Worm (Caenorhabditis elegans) whole organism, L1 larva: ENCODE data around the gene nac-3.

Experiments
- C16A3.4 ChIP-seq: fragments of 150-350 bp; optimal IDR thresholded peaks from 2 replicates; lab custom pipeline; 2014; ENCODE audit warnings: missing biosample characterization, missing genetic modification characterization
- F16B12.6 ChIP-seq: fragments of 150-350 bp; optimal IDR thresholded peaks from 2 replicates; lab custom pipeline; 2014; ENCODE audit warnings: missing biosample characterization, missing genetic modification characterization
- aha-1 ChIP-seq: fragments of 150-350 bp; optimal IDR thresholded peaks from 2 replicates; lab custom pipeline; 2014; ENCODE audit warnings: missing biosample characterization, missing genetic modification characterization
- alr-1 ChIP-seq: fragments of 200-800 bp; sonication (Bioruptor generic); optimal IDR thresholded peaks from 2 replicates; lab custom pipeline; 2018; ENCODE audit warnings: borderline replicate concordance, mild to moderate bottlenecking, missing genetic modification characterization, missing compliant biosample characterization
- blmp-1 ChIP-seq: fragments of 150-350 bp; optimal IDR thresholded peaks from 2 replicates; lab custom pipeline; 2014; ENCODE audit warnings: missing biosample characterization, missing genetic modification characterization
- ceh-63 ChIP-seq: fragments of 200-800 bp; sonication (Bioruptor generic); optimal IDR thresholded peaks from 2 replicates; lab custom pipeline; 2018; ENCODE audit warnings: mild to moderate bottlenecking, missing genetic modification characterization, missing compliant biosample characterization
- ces-1 ChIP-seq: fragments of 150-350 bp; optimal IDR thresholded peaks from 2 replicates; lab custom pipeline; 2014; ENCODE audit warnings: missing biosample characterization, missing genetic modification reagents, missing genetic modification characterization
- egl-27 ChIP-seq, 2 experiments: fragments of 150-350 bp in 1 of 2; sonication (generic microtip); optimal IDR thresholded peaks; 3 replicates each; lab custom pipeline; 2017 to 2018; ENCODE audit warnings: missing biosample characterization in 2 of 2, missing genetic modification characterization in 2 of 2, missing genetic modification reagents in 2 of 2
- elt-3 ChIP-seq, 6 experiments: fragments of 150-350 bp in 1 of 6; sonication (generic microtip); optimal IDR thresholded peaks; 2 replicates each; lab custom pipeline; 2017 to 2018; ENCODE audit warnings: missing biosample characterization in 6 of 6, missing genetic modification characterization in 6 of 6, inconsistent platforms in 1 of 6
- hlh-4 ChIP-seq: sonication (generic microtip); optimal IDR thresholded peaks from 2 replicates; lab custom pipeline; 2016; ENCODE audit warnings: mild to moderate bottlenecking, missing genetic modification characterization, missing compliant biosample characterization
- hpl-2 ChIP-seq: fragments of 150-350 bp; optimal IDR thresholded peaks from 2 replicates; lab custom pipeline; 2014; ENCODE audit warnings: missing biosample characterization, missing genetic modification reagents, missing genetic modification characterization
- jun-1 ChIP-seq: fragments of 150-350 bp; optimal IDR thresholded peaks from 2 replicates; lab custom pipeline; 2014; ENCODE audit warnings: missing biosample characterization, missing genetic modification reagents, missing genetic modification characterization
- lin-13 ChIP-seq: fragments of 150-350 bp; optimal IDR thresholded peaks from 2 replicates; lab custom pipeline; 2014; ENCODE audit warnings: missing biosample characterization, missing genetic modification reagents, missing genetic modification characterization
- lin-14 ChIP-seq: fragments of 200-800 bp; sonication (Bioruptor generic); optimal IDR thresholded peaks from 2 replicates; lab custom pipeline; 2018; ENCODE audit warnings: mild to moderate bottlenecking, missing genetic modification characterization, moderate library complexity, missing compliant biosample characterization
- lsy-2 ChIP-seq, 2 experiments: fragments of 150-350 bp; optimal IDR thresholded peaks; 2 replicates each; lab custom pipeline; 2014; ENCODE audit warnings: missing biosample characterization in 2 of 2, missing genetic modification characterization in 2 of 2
- mab-9 ChIP-seq: fragments of 200-800 bp; sonication (Bioruptor generic); IDR thresholded peaks from 2 replicates; pipeline ENCODE4 v1.3.6; 2022; ENCODE audit warnings: missing genetic modification reagents, missing genetic modification characterization, missing compliant biosample characterization
- nhr-11 ChIP-seq: fragments of 150-350 bp; optimal IDR thresholded peaks from 2 replicates; lab custom pipeline; 2014; ENCODE audit warnings: missing biosample characterization, missing genetic modification characterization
- nhr-19 ChIP-seq: fragments of 200-800 bp; sonication (Bioruptor generic); conservative IDR thresholded peaks from 2 replicates; pipeline ENCODE4 v1.3.6; 2022; ENCODE audit warnings: missing genetic modification characterization, missing compliant biosample characterization
- nhr-20 ChIP-seq: sonication (generic microtip); optimal IDR thresholded peaks from 2 replicates; lab custom pipeline; 2016; ENCODE audit warnings: mild to moderate bottlenecking, missing genetic modification characterization, missing compliant biosample characterization
- nhr-28 ChIP-seq: fragments of 150-350 bp; optimal IDR thresholded peaks from 2 replicates; lab custom pipeline; 2014; ENCODE audit warnings: missing biosample characterization, missing genetic modification characterization
- nhr-71 ChIP-seq: sonication (generic microtip); optimal IDR thresholded peaks from 2 replicates; lab custom pipeline; 2016; ENCODE audit warnings: mild to moderate bottlenecking, missing genetic modification characterization, moderate library complexity, missing compliant biosample characterization
- nhr-76 ChIP-seq: sonication (generic microtip); optimal IDR thresholded peaks from 2 replicates; lab custom pipeline; 2017; ENCODE audit warnings: missing biosample characterization, missing genetic modification characterization
- nhr-84 ChIP-seq: sonication (generic microtip); optimal IDR thresholded peaks from 2 replicates; lab custom pipeline; 2017; ENCODE audit warnings: missing biosample characterization, missing genetic modification characterization
- nhr-85 ChIP-seq: sonication (generic microtip); peaks from one replicate; lab custom pipeline; 2016; ENCODE audit warnings: missing genetic modification characterization, inconsistent platforms, missing compliant biosample characterization
- pag-3 ChIP-seq: sonication (generic microtip); optimal IDR thresholded peaks from 2 replicates; lab custom pipeline; 2017; ENCODE audit warnings: missing genetic modification characterization, mild to moderate bottlenecking, missing compliant biosample characterization, antibody characterized with exemption, borderline replicate concordance; ENCODE audit not compliant: insufficient read depth
- pqm-1 ChIP-seq: sonication (generic microtip); optimal IDR thresholded peaks from 3 replicates; lab custom pipeline; 2017; ENCODE audit warnings: missing biosample characterization, missing genetic modification characterization
- rnt-1 ChIP-seq: sonication (generic microtip); optimal IDR thresholded peaks from 2 replicates; lab custom pipeline; 2016; ENCODE audit warnings: mild to moderate bottlenecking, missing genetic modification characterization, moderate library complexity, missing compliant biosample characterization
- skn-1 ChIP-seq: fragments of 150-350 bp; optimal IDR thresholded peaks from 2 replicates; lab custom pipeline; 2014; ENCODE audit warnings: missing biosample characterization, missing genetic modification characterization
- snu-23 ChIP-seq: sonication (generic microtip); optimal IDR thresholded peaks from 2 replicates; lab custom pipeline; 2016; ENCODE audit warnings: missing genetic modification characterization, missing compliant biosample characterization
- tbx-2 ChIP-seq: sonication (generic microtip); optimal IDR thresholded peaks from 2 replicates; lab custom pipeline; 2016; ENCODE audit warnings: missing genetic modification characterization, missing compliant biosample characterization
- tlp-1 ChIP-seq: fragments of 150-350 bp; optimal IDR thresholded peaks from 2 replicates; lab custom pipeline; 2014; ENCODE audit warnings: missing biosample characterization, missing genetic modification characterization
- unc-130 ChIP-seq: fragments of 150-350 bp; optimal IDR thresholded peaks from 2 replicates; lab custom pipeline; 2017; ENCODE audit warnings: missing biosample characterization, missing genetic modification characterization, inconsistent platforms
- unc-30 ChIP-seq: sonication (generic microtip); optimal IDR thresholded peaks from 2 replicates; lab custom pipeline; 2017; ENCODE audit warnings: missing biosample characterization, missing genetic modification characterization
- unc-62 ChIP-seq: fragments of 150-350 bp; optimal IDR thresholded peaks from 2 replicates; lab custom pipeline; 2014; ENCODE audit warnings: missing biosample characterization, missing genetic modification reagents, missing genetic modification characterization
- vab-15 ChIP-seq: sonication (generic microtip); optimal IDR thresholded peaks from 2 replicates; lab custom pipeline; 2017; ENCODE audit warnings: missing genotype, mild to moderate bottlenecking, missing genetic modification characterization, missing compliant biosample characterization
- ztf-11 ChIP-seq, 2 experiments: sonication (generic microtip); optimal IDR thresholded peaks; 2 replicates each; lab custom pipeline; 2016 to 2017; ENCODE audit warnings: missing genetic modification characterization in 2 of 2, missing biosample characterization in 1 of 2, missing compliant biosample characterization in 1 of 2
- ztf-4 ChIP-seq: fragments of 150-350 bp; optimal IDR thresholded peaks from 2 replicates; lab custom pipeline; 2014; ENCODE audit warnings: missing biosample characterization, missing genetic modification characterization

Gene nac-3

ce11 chrIII:10154993-10155392 lies 2.4 kb downstream of the nac-3 start:
- no peak for TF ChIP-seq elt-3 (tag; optimal IDR thresholded peaks at IDR 0.05; lab: Kevin White, UChicago)
- TF ChIP-seq jun-1, result no peak
- TF ChIP-seq nhr-19 (GFP tag; lab: Robert Waterston, UW), result peak; percentile 22; the same call in 1 of the 2 replicates
- peak; percentile 5 for TF ChIP-seq nhr-20 (tag; lab: Kevin White, UChicago)
- no peak for TF ChIP-seq nhr-76
- TF ChIP-seq tbx-2 (tag; lab: Kevin White, UChicago), result peak; percentile 42
- no peak for TF ChIP-seq F16B12.6 (tag; lab: Kevin White, UChicago)
- no peak for TF ChIP-seq egl-27 (tag; optimal IDR thresholded peaks at IDR 0.05; lab: Kevin White, UChicago)
- peak; percentile 34 for TF ChIP-seq lin-14 (GFP tag; lab: Kevin White, UChicago)
- TF ChIP-seq ztf-4 (tag; lab: Kevin White, UChicago), result peak; percentile 29
- no peak for TF ChIP-seq tlp-1 (tag; lab: Kevin White, UChicago)
- peak; percentile 15 for TF ChIP-seq snu-23 (GFP tag; lab: Kevin White, UChicago)
- no peak for TF ChIP-seq unc-62 (GFP tag; lab: Kevin White, UChicago)
- no peak for TF ChIP-seq nhr-11 (tag; lab: Kevin White, UChicago)
- no peak for TF ChIP-seq aha-1 (tag; lab: Kevin White, UChicago)
- no peak for TF ChIP-seq nhr-84 (tag; lab: Kevin White, UChicago)
- no peak for TF ChIP-seq lin-13 (GFP tag; lab: Kevin White, UChicago)
- TF ChIP-seq mab-9 (GFP tag; lab: Robert Waterston, UW), result no peak
- no peak for TF ChIP-seq vab-15 (tag; lab: Kevin White, UChicago)
- peak; percentile 73 for TF ChIP-seq nhr-71
- TF ChIP-seq lsy-2 (tag; optimal IDR thresholded peaks at IDR 0.05; lab: Kevin White, UChicago), result peak; percentile 14 to 16
- TF ChIP-seq ces-1 (GFP tag; lab: Kevin White, UChicago), result no peak
- TF ChIP-seq hlh-4 (tag; lab: Kevin White, UChicago), result no peak
- no peak for TF ChIP-seq ztf-11 (tag; optimal IDR thresholded peaks at IDR 0.05; lab: Kevin White, UChicago)
- TF ChIP-seq C16A3.4 (tag; lab: Kevin White, UChicago), result no peak
- no peak for TF ChIP-seq hpl-2
- TF ChIP-seq unc-130 (tag; lab: Kevin White, UChicago), result no peak
- no peak for TF ChIP-seq pqm-1 (tag; lab: Kevin White, UChicago)
- TF ChIP-seq nhr-85 (tag; lab: Kevin White, UChicago), result no peak
- no peak for TF ChIP-seq rnt-1
- no peak for TF ChIP-seq alr-1
- TF ChIP-seq pag-3 (tag; lab: Kevin White, UChicago), result no peak
- no peak for TF ChIP-seq skn-1 (tag; lab: Kevin White, UChicago)

ce11 chrIII:10156269-10156668 lies 3.7 kb downstream of the nac-3 start:
- no peak for TF ChIP-seq nhr-28 (tag; lab: Kevin White, UChicago)

- no peak for TF ChIP-seq unc-30 (tag; lab: Kevin White, UChicago)
- TF ChIP-seq unc-62 (GFP tag; lab: Kevin White, UChicago), result no peak
- no peak for TF ChIP-seq alr-1
- TF ChIP-seq, all 84 proteins: peak for 0
Measured at ce11 chrIII:10160385-10160784, 7.8 kb downstream of the nac-3 start, which contains the start of the genes K08E5.5 and mua-3. K08E5.5 (minus strand) TSS chrIII:10160485. mua-3 (plus strand) TSS chrIII:10160697.

ce11 chrIII:10170265-10170664 lies 17.7 kb downstream of the nac-3 start:
- peak; percentile 65 for TF ChIP-seq blmp-1 (tag; lab: Kevin White, UChicago)
- TF ChIP-seq elt-3 (tag; optimal IDR thresholded peaks at IDR 0.05; lab: Kevin White, UChicago), result peak in 2 of 6 experiments; percentile 25 to 71
- TF ChIP-seq ceh-63 (GFP tag; lab: Kevin White, UChicago), result no peak
